Fruit fly (Drosophila melanogaster): ENCODE results near the gene CG15646.

CG15646 gene

DNA sequence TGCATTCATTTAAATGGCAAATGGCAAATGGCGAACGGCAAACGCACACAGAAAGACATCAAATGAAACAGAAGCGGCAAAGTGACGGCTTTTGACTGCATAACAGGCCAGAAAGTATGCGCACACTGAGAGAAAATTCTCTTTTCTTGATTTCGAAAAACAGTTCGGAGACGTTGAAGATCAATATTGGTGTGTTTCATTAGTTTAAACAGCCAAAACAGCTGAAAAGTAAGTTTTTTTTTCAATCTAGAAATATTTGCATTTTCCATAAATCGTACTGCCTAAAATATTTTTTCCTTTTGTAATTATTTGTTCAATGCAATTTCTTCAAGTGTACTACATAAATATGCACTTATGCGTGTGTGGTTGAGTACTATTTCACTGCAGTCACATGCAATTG, 40.0 kb downstream of the CG15646 start (continued):
- TF ChIP-seq Hr51 (GFP tag; optimal IDR thresholded peaks at IDR 0.05) (peak in 1 of 2 experiments; percentile 37), CG6689 (GFP tag; IDR thresholded peaks at IDR 0.05) (0 out of 2 replicates have a peak, but pooled peaks have one; percentile 14), dmrt99B (tag; optimal IDR thresholded peaks at IDR 0.05) (peak; percentile 38), gem (tag; optimal IDR thresholded peaks at IDR 0.05) (peak; percentile 36), Aef1 (GFP tag; IDR thresholded peaks at IDR 0.05) (0 out of 3 replicates have a peak, but pooled peaks have one; percentile 18), CG6175 (GFP tag; IDR thresholded peaks at IDR 0.05) (no peak), CG17359 (tag; optimal IDR thresholded peaks at IDR 0.05) (peak; percentile 20)

DNA sequence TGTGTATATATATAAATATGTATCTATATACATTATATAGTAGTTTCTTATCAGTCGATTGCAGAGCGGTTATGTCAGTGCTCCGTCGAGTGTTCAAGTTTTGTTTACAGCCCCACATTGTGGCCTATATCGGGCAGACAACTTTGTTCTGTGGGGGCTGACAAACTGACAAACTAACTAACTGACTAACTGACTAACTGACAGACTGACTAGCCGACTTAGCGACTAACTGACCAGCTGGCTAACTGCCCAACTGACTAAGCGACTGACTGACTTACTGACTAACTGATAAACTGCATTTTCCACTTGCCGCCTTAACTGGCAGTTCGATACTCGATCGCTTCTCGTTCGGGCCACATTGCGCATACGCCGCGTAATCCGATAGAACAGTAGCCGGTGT, 40.9 kb downstream of the CG15646 start:
- TF ChIP-seq CG3838 (GFP tag; optimal IDR thresholded peaks at IDR 0.05) (no peak), Dref (GFP tag; IDR thresholded peaks at IDR 0.05) (no peak), CG6254 (GFP tag; optimal IDR thresholded peaks at IDR 0.05) (no peak), cg (GFP tag; optimal IDR thresholded peaks at IDR 0.05) (no peak), CG15601 (tag; optimal IDR thresholded peaks at IDR 0.05) (no peak), CG12391 (tag; optimal IDR thresholded peaks at IDR 0.05) (no peak), Hr51 (GFP tag; optimal IDR thresholded peaks at IDR 0.05) (no peak), CG8281 (tag; optimal IDR thresholded peaks at IDR 0.05) (peak; percentile 92), CG10209 (GFP tag; optimal IDR thresholded peaks at IDR 0.05) (peak; percentile 21), Deaf1 (tag; optimal IDR thresholded peaks at IDR 0.05) (peak; percentile 31)

DNA sequence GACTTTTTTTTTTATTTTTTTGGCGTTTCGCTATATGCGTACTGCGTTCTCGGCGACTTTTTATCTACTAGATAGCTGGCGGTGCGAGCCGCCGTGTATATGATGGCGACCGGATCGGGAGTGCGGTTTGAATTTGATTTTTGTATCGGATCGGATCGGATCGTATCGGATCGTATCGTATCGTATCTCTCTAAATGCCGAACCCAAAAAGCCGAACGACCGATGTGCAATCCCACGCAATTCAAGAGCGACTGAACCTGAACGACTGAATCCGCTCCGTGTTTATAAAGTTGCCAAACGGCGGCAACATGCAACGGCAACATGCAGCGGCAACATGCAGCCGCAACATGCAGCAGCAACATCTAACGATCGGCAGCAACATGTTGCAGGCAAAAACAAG, 44.5 kb downstream of the CG15646 start:
- TF ChIP-seq Optix (GFP tag; IDR thresholded peaks at IDR 0.05) (peak; percentile 40; the same call in 1 of the 3 replicates), gt (GFP tag; IDR thresholded peaks at IDR 0.05) (no peak), grn (GFP tag; optimal IDR thresholded peaks at IDR 0.05) (peak; percentile 97), CG10959 (GFP tag; IDR thresholded peaks at IDR 0.05) (peak; percentile 14; the same call in 1 of the 2 replicates), CG17829 (tag; optimal IDR thresholded peaks at IDR 0.05) (peak; percentile 7), CG11695 (GFP tag; IDR thresholded peaks at IDR 0.05) (no peak), CG13296 (GFP tag; optimal IDR thresholded peaks at IDR 0.05) (no peak), ab (GFP tag; optimal IDR thresholded peaks at IDR 0.05) (no peak), dmrt99B (tag; optimal IDR thresholded peaks at IDR 0.05) (peak; percentile 21), CG15514 (GFP tag; optimal IDR thresholded peaks at IDR 0.05) (peak; percentile 14), sob (GFP tag; IDR thresholded peaks at IDR 0.05) (peak; percentile 49; the same call in 1 of the 2 replicates), Rfx (GFP tag; IDR thresholded peaks at IDR 0.05) (peak; percentile 20; the same call in 1 of the 2 replicates), CG8290 (GFP tag; optimal IDR thresholded peaks at IDR 0.05) (peak; percentile 0), CG8290 (tag; optimal IDR thresholded peaks at IDR 0.05) (peak in 1 of 2 experiments; percentile 57), nerfin-2 (GFP tag; IDR thresholded peaks at IDR 0.05; ENCODE audit: partially characterized antibody) (0 out of 2 replicates have a peak, but pooled peaks have one; percentile 18), CG11504 (tag; optimal IDR thresholded peaks at IDR 0.05) (peak; percentile 100), HLH4C (GFP tag; IDR thresholded peaks at IDR 0.05; ENCODE audit: partially characterized antibody) (peak; percentile 30; the same call in 1 of the 3 replicates), HmgZ (tag; optimal IDR thresholded peaks at IDR 0.05) (no peak), lab (GFP tag; optimal IDR thresholded peaks at IDR 0.05) (peak; percentile 31), CG12769 (tag; optimal IDR thresholded peaks at IDR 0.05) (peak; percentile 54), Xrp1 (GFP tag; IDR thresholded peaks at IDR 0.05) (0 out of 2 replicates have a peak, but pooled peaks have one; percentile 8), CG13624 (GFP tag; optimal IDR thresholded peaks at IDR 0.05) (no peak), CG15479 (GFP tag; optimal IDR thresholded peaks at IDR 0.05) (peak; percentile 52), dysf (GFP tag; IDR thresholded peaks at IDR 0.05) (peak; percentile 25; the same call in 1 of the 3 replicates), sr (GFP tag; IDR thresholded peaks at IDR 0.05) (peak; percentile 94), CG9932 (GFP tag; IDR thresholded peaks at IDR 0.05) (no peak), CG17328 (GFP tag; IDR thresholded peaks at IDR 0.05) (peak; percentile 40; the same call in 1 of the 2 replicates), ci (GFP tag; IDR thresholded peaks at IDR 0.05) (peak; percentile 73; the same call in 2 of the 3 replicates), CG13894 (tag; optimal IDR thresholded peaks at IDR 0.05) (peak; percentile 78), Drgx (GFP tag; IDR thresholded peaks at IDR 0.05) (0 out of 2 replicates have a peak, but pooled peaks have one; percentile 14), bowl (GFP tag; IDR thresholded peaks at IDR 0.05) (0 out of 2 replicates have a peak, but pooled peaks have one; percentile 8), Jarid2 (GFP tag; optimal IDR thresholded peaks at IDR 0.05) (peak; percentile 94)

Measured in whole organism, embryonic.